Fruit fly (Drosophila melanogaster): Measurements from ENCODE around the gene Myb.

- TF ChIP-seq Eip78C (GFP tag) (peak; percentile 1), CG34406 (GFP tag; optimal IDR thresholded peaks at IDR 0.05) (no peak), Hr4 (GFP tag; optimal IDR thresholded peaks at IDR 0.05) (no peak), salr (GFP tag; optimal IDR thresholded peaks at IDR 0.05) (no peak)
These were observed at the start of gene Myb, which contains the start of gene CG46440 for dm6 chrX:15857601-15858284.

Data from whole organism, prepupa.